Fruit fly (Drosophila melanogaster): ENCODE measurements around the gene smp-30.

The smp-30 gene

dm6 chr3R:14740658-14741191, 10.3 kb downstream of the smp-30 start (continued):
- TF ChIP-seq Myb (GFP tag; optimal IDR thresholded peaks at IDR 0.05) (peak; percentile 92), tll (GFP tag; optimal IDR thresholded peaks at IDR 0.05) (peak in 1 of 2 experiments; percentile 21), pan (optimal IDR thresholded peaks at IDR 0.05) (no peak), pan (GFP tag; optimal IDR thresholded peaks at IDR 0.05 in 1 of 2, IDR thresholded peaks at IDR 0.05 in 1 of 2) (peak in 1 of 2 experiments; percentile 35), crol (GFP tag; IDR thresholded peaks at IDR 0.05) (peak; percentile 48), gsb (GFP tag; IDR thresholded peaks at IDR 0.05) (peak; percentile 66), CG30403 (GFP tag; optimal IDR thresholded peaks at IDR 0.05) (peak; percentile 61), CG2129 (GFP tag; IDR thresholded peaks at IDR 0.05; ENCODE audit: partially characterized antibody) (no peak), CG2678 (tag; optimal IDR thresholded peaks at IDR 0.05) (peak; percentile 22), zfh2 (GFP tag; optimal IDR thresholded peaks at IDR 0.05) (peak; percentile 80), CG15011 (GFP tag; optimal IDR thresholded peaks at IDR 0.05) (no peak), CG43689 (GFP tag; IDR thresholded peaks at IDR 0.05) (0 out of 2 replicates have a peak, but pooled peaks have one; percentile 26), CG10209 (GFP tag; optimal IDR thresholded peaks at IDR 0.05) (peak; percentile 70), CG7372 (GFP tag; IDR thresholded peaks at IDR 0.05) (peak; percentile 57), Sox102F (GFP tag; optimal IDR thresholded peaks at IDR 0.05) (peak; percentile 15), CG32767 (GFP tag; IDR thresholded peaks at IDR 0.05) (no peak), psq (GFP tag; optimal IDR thresholded peaks at IDR 0.05) (no peak), crp (GFP tag; optimal IDR thresholded peaks at IDR 0.05) (peak in 1 of 2 experiments; percentile 30), CG13424 (tag; optimal IDR thresholded peaks at IDR 0.05) (peak; percentile 40), Sry-δ (GFP tag; optimal IDR thresholded peaks at IDR 0.05) (peak; percentile 52), CG31224 (GFP tag; IDR thresholded peaks at IDR 0.05) (peak; percentile 38; the same call in 1 of the 2 replicates), gfzf (GFP tag; optimal IDR thresholded peaks at IDR 0.05) (no peak), peb (GFP tag; IDR thresholded peaks at IDR 0.05) (0 out of 2 replicates have a peak, but pooled peaks have one; percentile 27), kah (GFP tag; optimal IDR thresholded peaks at IDR 0.05) (peak; percentile 34), her (GFP tag; optimal IDR thresholded peaks at IDR 0.05) (peak; percentile 65), unpg (GFP tag; optimal IDR thresholded peaks at IDR 0.05) (peak; percentile 33), Ets65A (GFP tag) (peak; percentile 99), luna (GFP tag; optimal IDR thresholded peaks at IDR 0.05) (peak; percentile 36), nom (GFP tag; optimal IDR thresholded peaks at IDR 0.05) (peak; percentile 84), Side (GFP tag; optimal IDR thresholded peaks at IDR 0.05) (peak; percentile 74), CG7928 (GFP tag; optimal IDR thresholded peaks at IDR 0.05) (peak; percentile 43), CG6689 (GFP tag; IDR thresholded peaks at IDR 0.05) (peak; percentile 46; the same call in 1 of the 2 replicates), croc (GFP tag; conservative IDR thresholded peaks at IDR 0.05) (peak; percentile 20; the same call in 2 of the 3 replicates), ab (GFP tag; optimal IDR thresholded peaks at IDR 0.05) (peak; percentile 31), CG16863 (GFP tag; optimal IDR thresholded peaks at IDR 0.05) (peak; percentile 47), CG31441 (GFP tag; IDR thresholded peaks at IDR 0.05) (no peak), Ptx1 (GFP tag; IDR thresholded peaks at IDR 0.05) (peak; percentile 71), dmrt99B (tag; optimal IDR thresholded peaks at IDR 0.05) (peak; percentile 29), crc (GFP tag; optimal IDR thresholded peaks at IDR 0.05) (peak; percentile 36), CG15269 (tag; optimal IDR thresholded peaks at IDR 0.05) (peak; percentile 31), Taf1 (GFP tag; IDR thresholded peaks at IDR 0.05) (peak; percentile 37; the same call in 1 of the 2 replicates), CG6813 (GFP tag; optimal IDR thresholded peaks at IDR 0.05) (no peak), YL-1 (GFP tag; optimal IDR thresholded peaks at IDR 0.05) (peak; percentile 80), CG17912 (GFP tag; optimal IDR thresholded peaks at IDR 0.05) (peak; percentile 84), disco-r (GFP tag; optimal IDR thresholded peaks at IDR 0.05) (peak; percentile 25), CG11723 (GFP tag; optimal IDR thresholded peaks at IDR 0.05) (no peak), BtbVII (GFP tag; optimal IDR thresholded peaks at IDR 0.05) (peak; percentile 9), CG9876 (GFP tag; optimal IDR thresholded peaks at IDR 0.05) (peak; percentile 76), yki (optimal IDR thresholded peaks at IDR 0.05) (no peak), CG7556 (GFP tag; optimal IDR thresholded peaks at IDR 0.05) (peak; percentile 29)

Data from whole organism, embryonic.